Worm (Caenorhabditis elegans) whole organism, late embryonic: ENCODE data around the gene col-89.

ENCODE experiments used
- che-1 ChIP-seq: sonication (generic microtip); optimal IDR thresholded peaks from 2 replicates; lab custom pipeline; 2016; ENCODE audit warnings: mild to moderate bottlenecking, missing genetic modification characterization, missing compliant biosample characterization
- hlh-15 ChIP-seq: sonication (generic microtip); optimal IDR thresholded peaks from 2 replicates; lab custom pipeline; 2016; ENCODE audit warnings: missing genetic modification characterization, missing compliant biosample characterization
- nhr-11 ChIP-seq: fragments of 150-350 bp; optimal IDR thresholded peaks from 2 replicates; lab custom pipeline; 2014; ENCODE audit warnings: missing biosample characterization, missing genetic modification characterization
- unc-3 ChIP-seq, 2 experiments: fragments of 200-800 bp in 1 of 2; sonication (Bioruptor generic) in 1 of 2; sonication (generic microtip) in 1 of 2; conservative IDR thresholded peaks in 1 of 2; optimal IDR thresholded peaks in 1 of 2; 2 replicates each; pipeline versions ENCODE4 v1.3.6 to Lab custom; 2016 to 2022; ENCODE audit warnings: missing compliant biosample characterization in 2 of 2, missing genetic modification characterization in 2 of 2, missing genetic modification reagents in 1 of 2

DNA sequence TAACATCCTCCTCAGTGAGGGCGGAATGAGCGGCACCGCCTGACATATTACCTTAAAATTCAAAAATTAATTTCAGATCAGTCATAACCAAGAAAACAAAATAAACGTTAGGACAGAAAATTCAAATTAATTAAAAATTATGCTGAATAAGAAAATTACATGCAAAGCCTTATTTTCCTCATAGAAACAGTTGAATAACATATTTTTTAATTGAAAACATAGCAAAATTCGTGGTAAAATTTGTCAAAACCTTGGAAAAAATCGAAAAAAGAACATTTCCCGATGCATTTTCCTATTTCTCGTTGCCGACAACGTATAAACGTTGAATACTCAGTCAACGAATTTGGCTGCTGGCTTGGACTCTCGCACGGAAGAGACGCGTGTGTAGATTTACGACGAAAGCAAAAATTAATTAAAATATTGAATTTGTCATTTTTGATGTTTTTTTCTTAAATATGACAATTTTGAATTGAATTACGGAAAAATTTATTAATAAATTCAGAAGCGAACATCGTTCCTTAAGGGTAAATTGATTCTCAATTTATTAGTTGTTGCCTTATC is 6.2 kb downstream of the col-89 start, which contains the start of the genes rps-0 and rbg-3:
- TF ChIP-seq unc-3 (GFP tag; conservative IDR thresholded peaks at IDR 0.05; lab: Robert Waterston, UW) (no peak), unc-3 (tag; optimal IDR thresholded peaks at IDR 0.05; lab: Kevin White, UChicago) (no peak), che-1 (tag; lab: Kevin White, UChicago) (no peak), nhr-11 (tag; lab: Kevin White, UChicago) (no peak), hlh-15 (no peak)
